Worm (Caenorhabditis elegans): ENCODE data around the gene athp-2.

DNA sequence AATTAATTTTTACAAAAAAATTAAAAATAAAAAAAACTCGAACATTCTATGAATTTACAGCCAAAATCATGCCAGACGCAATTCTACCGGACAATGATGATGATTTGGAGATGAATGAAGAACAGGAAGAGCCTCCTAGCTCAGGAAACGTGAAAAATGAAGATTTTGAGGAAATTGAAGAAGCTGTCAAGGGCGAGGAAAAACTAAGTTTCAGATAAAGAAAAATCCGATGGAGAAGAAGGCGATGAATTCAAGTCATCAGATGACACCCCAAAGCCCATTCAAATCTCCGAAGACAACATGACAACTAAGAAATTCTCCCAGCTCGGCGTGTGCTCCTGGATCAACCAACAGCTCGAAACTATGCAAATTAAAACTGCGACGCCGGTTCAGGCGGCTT, 18.2 kb upstream of the athp-2 start, which contains the start of gene Y52E8A.1:
- TF ChIP-seq F13H6.1 (tag; optimal IDR thresholded peaks at IDR 0.05) (no peak), fkh-10 (GFP tag; optimal IDR thresholded peaks at IDR 0.05) (no peak), pqm-1 (tag; optimal IDR thresholded peaks at IDR 0.05) (no peak), K09A11.1 (tag; optimal IDR thresholded peaks at IDR 0.05; ENCODE audit: insufficient read depth) (no peak), hlh-15 (tag; optimal IDR thresholded peaks at IDR 0.05) (no peak), ahr-1 (tag; optimal IDR thresholded peaks at IDR 0.05) (no peak), hlh-30 (tag; optimal IDR thresholded peaks at IDR 0.05; ENCODE audit: insufficient read depth) (no peak), C08G9.2 (tag; optimal IDR thresholded peaks at IDR 0.05) (no peak), nfya-1 (tag; optimal IDR thresholded peaks at IDR 0.05) (no peak), nhr-232 (tag; optimal IDR thresholded peaks at IDR 0.05) (no peak), pha-4 (tag; optimal IDR thresholded peaks at IDR 0.05) (no peak), che-1 (tag; optimal IDR thresholded peaks at IDR 0.05) (no peak)

All from whole organism, late embryonic.